Fruit fly (Drosophila melanogaster) whole organism, embryonic: ENCODE data around the gene CG43245.
A peak's percentile ranks its signal among the peaks of the same experiment; 100 is the strongest.

Source experiments
- Asciz ChIP-seq: fragments of 200-800 bp; sonication (Bioruptor generic); optimal IDR thresholded peaks from 2 replicates; lab custom pipeline; 2017; ENCODE audit warnings: missing biosample characterization, mild to moderate bottlenecking, missing genetic modification characterization, missing genetic modification reagents
- Bgb ChIP-seq: fragments of 200-800 bp; sonication (Bioruptor generic); IDR thresholded peaks from 2 replicates; pipeline ENCODE4 v1.3.6; 2022; ENCODE audit warnings: missing biosample characterization, missing genetic modification characterization; ENCODE audit not compliant: partially characterized antibody
- Blimp-1 ChIP-seq: fragments of 200-800 bp; sonication (Bioruptor generic); optimal IDR thresholded peaks from 3 replicates; lab custom pipeline; 2018; ENCODE audit warnings: missing biosample characterization, missing genetic modification characterization, mild to moderate bottlenecking, moderate library complexity, missing genetic modification reagents
- CG10267 ChIP-seq: fragments of 200-800 bp; sonication (Bioruptor generic); optimal IDR thresholded peaks from 2 replicates; lab custom pipeline; 2018; ENCODE audit warnings: missing biosample characterization, mild to moderate bottlenecking, missing genetic modification characterization, moderate library complexity
- CG11696 ChIP-seq: fragments of 200-800 bp; sonication (Bioruptor generic); IDR thresholded peaks from 2 replicates; pipeline ENCODE4 v1.3.6; 2022; ENCODE audit warnings: missing biosample characterization, missing genetic modification characterization
- CG12219 ChIP-seq: fragments of 200-800 bp; sonication (Bioruptor generic); optimal IDR thresholded peaks from 3 replicates; lab custom pipeline; 2018; ENCODE audit warnings: missing biosample characterization, mild to moderate bottlenecking, missing genetic modification characterization
- CG12659 ChIP-seq: fragments of 200-800 bp; sonication (Bioruptor generic); optimal IDR thresholded peaks from 3 replicates; lab custom pipeline; 2017; ENCODE audit warnings: mild to moderate bottlenecking, missing biosample characterization, missing genetic modification reagents, missing genetic modification characterization
- CG13424 ChIP-seq: fragments of 200-800 bp; sonication (Bioruptor generic); optimal IDR thresholded peaks from 2 replicates; lab custom pipeline; 2019; ENCODE audit warnings: missing biosample characterization, mild to moderate bottlenecking, missing genetic modification characterization, moderate library complexity
- CG13894 ChIP-seq: fragments of 200-800 bp; sonication (Bioruptor generic); optimal IDR thresholded peaks from 3 replicates; lab custom pipeline; 2018; ENCODE audit warnings: missing biosample characterization, mild to moderate bottlenecking, missing genetic modification characterization, moderate library complexity
- CG14667 ChIP-seq: fragments of 200-800 bp; sonication (Bioruptor generic); IDR thresholded peaks from 2 replicates; pipeline ENCODE4 v1.3.6; 2022; ENCODE audit warnings: missing biosample characterization, missing genetic modification characterization
- CG14965 ChIP-seq: fragments of 200-800 bp; sonication (Bioruptor generic); optimal IDR thresholded peaks from 2 replicates; lab custom pipeline; 2016; ENCODE audit warnings: missing biosample characterization, missing genetic modification characterization, borderline replicate concordance
- CG16863 ChIP-seq: fragments of 200-800 bp; sonication (Bioruptor generic); optimal IDR thresholded peaks from 3 replicates; lab custom pipeline; 2016; ENCODE audit warnings: missing biosample characterization, missing genetic modification characterization
- CG2202 ChIP-seq: fragments of 200-800 bp; sonication (Bioruptor generic); optimal IDR thresholded peaks from 2 replicates; lab custom pipeline; 2018; ENCODE audit warnings: missing biosample characterization, mild to moderate bottlenecking, missing genetic modification characterization
- CG3065 ChIP-seq: fragments of 200-800 bp; sonication (Bioruptor generic); optimal IDR thresholded peaks from 2 replicates; lab custom pipeline; 2016; ENCODE audit warnings: missing biosample characterization, missing genetic modification characterization
- CG6765 ChIP-seq: fragments of 200-800 bp; sonication (Bioruptor generic); optimal IDR thresholded peaks from 3 replicates; lab custom pipeline; 2017; ENCODE audit warnings: missing biosample characterization, mild to moderate bottlenecking, missing genetic modification characterization
- CG7372 ChIP-seq: fragments of 200-800 bp; sonication (Bioruptor generic); IDR thresholded peaks from 2 replicates; pipeline ENCODE4 v1.3.6; 2022; ENCODE audit warnings: missing biosample characterization, missing genetic modification characterization
- CG7963 ChIP-seq: fragments of 200-800 bp; sonication (Bioruptor generic); IDR thresholded peaks from 3 replicates; pipeline ENCODE4 v1.3.6; 2022; ENCODE audit warnings: missing biosample characterization, missing genetic modification characterization; ENCODE audit not compliant: partially characterized antibody
- CG8944 ChIP-seq: fragments of 200-800 bp; sonication (Bioruptor generic); optimal IDR thresholded peaks from 3 replicates; lab custom pipeline; 2016; ENCODE audit warnings: missing biosample characterization, missing genetic modification characterization
- CG9876 ChIP-seq: fragments of 200-800 bp; sonication (Bioruptor generic); optimal IDR thresholded peaks from 2 replicates; lab custom pipeline; 2016; ENCODE audit warnings: missing biosample characterization, missing genetic modification characterization
- Dip2 ChIP-seq: fragments of 200-800 bp; sonication (Bioruptor generic); IDR thresholded peaks from 2 replicates; pipeline ENCODE4 v1.3.6; 2022; ENCODE audit warnings: missing biosample characterization, missing genetic modification characterization
- Dip3 ChIP-seq: fragments of 200-800 bp; sonication (Bioruptor generic); optimal IDR thresholded peaks from 3 replicates; lab custom pipeline; 2016; ENCODE audit warnings: missing biosample characterization, missing genetic modification characterization
- H2.0 ChIP-seq: fragments of 200-800 bp; sonication (Bioruptor generic); IDR thresholded peaks from 2 replicates; pipeline ENCODE4 v1.3.6; 2022; ENCODE audit warnings: missing biosample characterization, missing genetic modification characterization
- HLH3B ChIP-seq: fragments of 200-800 bp; sonication (Bioruptor generic); IDR thresholded peaks from 2 replicates; pipeline ENCODE4 v1.3.6; 2022; ENCODE audit warnings: missing biosample characterization, missing genetic modification characterization
- HmgZ ChIP-seq: fragments of 200-800 bp; sonication (Bioruptor generic); optimal IDR thresholded peaks from 2 replicates; lab custom pipeline; 2018; ENCODE audit warnings: missing biosample characterization, mild to moderate bottlenecking, missing genetic modification characterization
- Hmr ChIP-seq: fragments of 200-800 bp; sonication (Bioruptor generic); optimal IDR thresholded peaks from 3 replicates; lab custom pipeline; 2017; ENCODE audit warnings: mild to moderate bottlenecking, missing biosample characterization, missing genetic modification reagents, missing genetic modification characterization
- Hr3 ChIP-seq: fragments of 200-800 bp; sonication (Bioruptor generic); optimal IDR thresholded peaks from 3 replicates; lab custom pipeline; 2016; ENCODE audit warnings: missing biosample characterization, missing genetic modification characterization
- MESR4 ChIP-seq: fragments of 200-800 bp; sonication (Bioruptor generic); optimal IDR thresholded peaks from 2 replicates; lab custom pipeline; 2018; ENCODE audit warnings: missing biosample characterization, mild to moderate bottlenecking, missing genetic modification characterization, moderate library complexity
- NC2α ChIP-seq: fragments of 200-800 bp; sonication (Bioruptor generic); optimal IDR thresholded peaks from 2 replicates; lab custom pipeline; 2016; ENCODE audit warnings: missing biosample characterization, missing genetic modification characterization
- Stat92E ChIP-seq, 3 experiments: fragments of >200 bp in 2 of 3; fragments of 200-800 bp in 1 of 3; sonication (Bioruptor generic) in 1 of 3; optimal IDR thresholded peaks; 2 replicates each; lab custom pipeline; 2017 to 2019; ENCODE audit warnings: missing biosample characterization in 3 of 3, missing genetic modification characterization in 3 of 3, mild to moderate bottlenecking in 1 of 3, moderate library complexity in 1 of 3
- Usf ChIP-seq: fragments of 200-800 bp; sonication (Bioruptor generic); optimal IDR thresholded peaks from 2 replicates; lab custom pipeline; 2017; ENCODE audit warnings: missing genotype, missing biosample characterization, missing genetic modification characterization
- amos ChIP-seq: fragments of 200-800 bp; sonication (Bioruptor generic); IDR thresholded peaks from 2 replicates; pipeline ENCODE4 v1.3.6; 2022; ENCODE audit warnings: missing biosample characterization, missing genetic modification characterization; ENCODE audit not compliant: partially characterized antibody
- ap ChIP-seq: fragments of 200-800 bp; sonication (Bioruptor generic); IDR thresholded peaks from 2 replicates; pipeline ENCODE4 v1.3.6; 2022; ENCODE audit warnings: missing biosample characterization, missing genetic modification characterization
- dm ChIP-seq: fragments of 200-800 bp; sonication (Bioruptor generic); optimal IDR thresholded peaks from 3 replicates; lab custom pipeline; 2016; ENCODE audit warnings: missing biosample characterization, missing genetic modification characterization
- ken ChIP-seq: fragments of 200-800 bp; sonication (Bioruptor generic); IDR thresholded peaks from 3 replicates; pipeline ENCODE4 v1.3.6; 2022; ENCODE audit warnings: missing biosample characterization, missing genetic modification characterization
- odd ChIP-seq: fragments of 200-800 bp; sonication (Bioruptor generic); optimal IDR thresholded peaks from 2 replicates; lab custom pipeline; 2017; ENCODE audit warnings: missing biosample characterization, mild to moderate bottlenecking, missing genetic modification characterization
- org-1 ChIP-seq: fragments of 200-800 bp; sonication (Bioruptor generic); optimal IDR thresholded peaks from 2 replicates; lab custom pipeline; 2017; ENCODE audit warnings: missing biosample characterization, missing genetic modification characterization
- pzg ChIP-seq: fragments of 200-800 bp; sonication (Bioruptor generic); optimal IDR thresholded peaks from 3 replicates; lab custom pipeline; 2018; ENCODE audit warnings: missing biosample characterization, mild to moderate bottlenecking, missing genetic modification characterization, moderate library complexity
- run ChIP-seq: fragments of 200-800 bp; sonication (Bioruptor generic); optimal IDR thresholded peaks from 3 replicates; lab custom pipeline; 2018; ENCODE audit warnings: missing biosample characterization, mild to moderate bottlenecking, missing genetic modification characterization
- seq ChIP-seq: fragments of 200-800 bp; sonication (Bioruptor generic); IDR thresholded peaks from 2 replicates; pipeline ENCODE4 v1.3.6; 2022; ENCODE audit warnings: missing biosample characterization, missing genetic modification characterization
- sim ChIP-seq: fragments of 200-800 bp; sonication (Bioruptor generic); IDR thresholded peaks from 2 replicates; pipeline ENCODE4 v1.3.6; 2022; ENCODE audit warnings: missing biosample characterization, missing genetic modification characterization
- tna ChIP-seq: fragments of 200-800 bp; sonication (Bioruptor generic); IDR thresholded peaks from 2 replicates; pipeline ENCODE4 v1.3.6; 2022; ENCODE audit warnings: missing biosample characterization, missing genetic modification characterization; ENCODE audit not compliant: partially characterized antibody
- vfl ChIP-seq: fragments of 200-800 bp; sonication (Bioruptor generic); optimal IDR thresholded peaks from 2 replicates; lab custom pipeline; 2016; ENCODE audit warnings: missing biosample characterization, missing genetic modification characterization
- wor ChIP-seq: fragments of 200-800 bp; sonication (Bioruptor generic); IDR thresholded peaks from 2 replicates; pipeline ENCODE4 v1.3.6; 2022; ENCODE audit warnings: missing biosample characterization, missing genetic modification characterization
- z ChIP-seq: fragments of 200-800 bp; sonication (Bioruptor generic); IDR thresholded peaks from 3 replicates; pipeline ENCODE4 v1.3.6; 2022; ENCODE audit warnings: missing biosample characterization, missing genetic modification characterization
- zf30C ChIP-seq: fragments of 200-800 bp; sonication (Bioruptor generic); optimal IDR thresholded peaks from 3 replicates; lab custom pipeline; 2018; ENCODE audit warnings: missing biosample characterization, mild to moderate bottlenecking, missing genetic modification characterization

CG43245 gene

dm6 chr3L:10759793-10760651 is 11.7 kb upstream of the CG43245 start (continued):
- no peak for TF ChIP-seq Stat92E (GFP tag; optimal IDR thresholded peaks at IDR 0.05; lab: Kevin White, UChicago)
- no peak; the same call in 2 of the 3 replicates for TF ChIP-seq ken
- no peak for TF ChIP-seq HmgZ
- TF ChIP-seq CG9876 (GFP tag; lab: Kevin White, UChicago) = no peak
- no peak for TF ChIP-seq CG6765 (GFP tag; lab: Kevin White, UChicago)
- peak; percentile 70 for TF ChIP-seq Asciz (GFP tag; lab: Kevin White, UChicago)
- no peak for TF ChIP-seq Bgb
- peak; percentile 68 for TF ChIP-seq Blimp-1 (GFP tag; lab: Kevin White, UChicago)
- peak; percentile 55 for TF ChIP-seq Hr3 (GFP tag; lab: Kevin White, UChicago)
- peak; percentile 32 for TF ChIP-seq CG12219
- no peak for TF ChIP-seq tna (GFP tag; lab: Robert Waterston, UW)
- TF ChIP-seq Hmr (GFP tag; lab: Kevin White, UChicago) = peak; percentile 17
- no peak for TF ChIP-seq vfl (GFP tag; lab: Kevin White, UChicago)
- TF ChIP-seq sim (GFP tag; lab: Robert Waterston, UW) = no peak
- peak; percentile 14; the same call in 1 of the 2 replicates for TF ChIP-seq ap (GFP tag; lab: Robert Waterston, UW)
- TF ChIP-seq CG12659 (GFP tag; lab: Kevin White, UChicago) = peak; percentile 46
- TF ChIP-seq CG11696 (GFP tag; lab: Robert Waterston, UW) = no peak
- peak; percentile 66 for TF ChIP-seq wor (GFP tag; lab: Robert Waterston, UW)
- TF ChIP-seq HLH3B (GFP tag; lab: Robert Waterston, UW) = peak; percentile 58; the same call in 1 of the 2 replicates
- no peak for TF ChIP-seq CG14667 (GFP tag; lab: Robert Waterston, UW)
- no peak for TF ChIP-seq MESR4
- no peak for TF ChIP-seq CG14965 (GFP tag; lab: Kevin White, UChicago)
- TF ChIP-seq z (GFP tag; lab: Robert Waterston, UW) = no peak
- TF ChIP-seq NC2α = no peak
- TF ChIP-seq Dip3 (GFP tag; lab: Kevin White, UChicago) = no peak
- TF ChIP-seq CG7963 (GFP tag; lab: Robert Waterston, UW) = no peak
- TF ChIP-seq run (tag; lab: Kevin White, UChicago) = peak; percentile 42
- peak; percentile 48 for TF ChIP-seq org-1
- TF ChIP-seq CG13424 = peak; percentile 67
- TF ChIP-seq pzg (GFP tag; lab: Kevin White, UChicago) = no peak
- TF ChIP-seq CG10267 = peak; percentile 54
- no peak for TF ChIP-seq CG2202 (tag; lab: Kevin White, UChicago)
- no peak for TF ChIP-seq CG13894 (tag; lab: Kevin White, UChicago)
- TF ChIP-seq CG7372 = no peak
- 0 out of 2 replicates have a peak, but pooled peaks have one; percentile 11 for TF ChIP-seq H2.0
- TF ChIP-seq CG3065 (GFP tag; lab: Kevin White, UChicago) = no peak
- no peak for TF ChIP-seq odd (GFP tag; lab: Kevin White, UChicago)
- TF ChIP-seq Usf (GFP tag; lab: Kevin White, UChicago) = peak; percentile 17
- peak; percentile 41 for TF ChIP-seq CG8944
- TF ChIP-seq Dip2 (GFP tag; lab: Robert Waterston, UW) = no peak
- peak; percentile 32 for TF ChIP-seq CG16863 (GFP tag; lab: Kevin White, UChicago)
- no peak for TF ChIP-seq dm
- TF ChIP-seq seq (GFP tag; lab: Robert Waterston, UW) = no peak
- no peak for TF ChIP-seq amos
- no peak for TF ChIP-seq zf30C (GFP tag; lab: Kevin White, UChicago)
